Fruit fly (Drosophila melanogaster) whole organism, wandering third instar larva: ENCODE measurements around the gene CG42680.

ENCODE experiments used
- Abd-B ChIP-seq: fragments of >200 bp; optimal IDR thresholded peaks from 2 replicates; lab custom pipeline; 2017; ENCODE audit warnings: missing biosample characterization, missing genetic modification characterization
- CG32264 ChIP-seq: fragments of 200-800 bp; sonication (Bioruptor generic); optimal IDR thresholded peaks from 2 replicates; lab custom pipeline; 2016; ENCODE audit warnings: missing biosample characterization, missing genetic modification characterization
- CG9705 ChIP-seq: fragments of 200-800 bp; sonication (Bioruptor generic); optimal IDR thresholded peaks from 2 replicates; lab custom pipeline; 2018; ENCODE audit warnings: missing biosample characterization, mild to moderate bottlenecking, missing genetic modification characterization
- CrebA ChIP-seq: fragments of 200-800 bp; sonication (Bioruptor generic); optimal IDR thresholded peaks from 2 replicates; lab custom pipeline; 2016; ENCODE audit warnings: missing biosample characterization, mild to moderate bottlenecking, missing genetic modification characterization, borderline replicate concordance
- Dfd ChIP-seq: fragments of >200 bp; optimal IDR thresholded peaks from 2 replicates; lab custom pipeline; 2017; ENCODE audit warnings: missing biosample characterization, missing genetic modification characterization
- Dif ChIP-seq: fragments of 200-275, 200-300 bp; sonication (Bioruptor generic); optimal IDR thresholded peaks from 2 replicates; lab custom pipeline; 2018; ENCODE audit warnings: missing biosample characterization, missing genetic modification characterization; ENCODE audit not compliant: partially characterized antibody
- GATAd ChIP-seq: sonication (Bioruptor generic); optimal IDR thresholded peaks from 2 replicates; lab custom pipeline; 2016; ENCODE audit warnings: missing biosample characterization, missing genetic modification characterization
- HLH106 ChIP-seq: fragments of 200-800 bp; optimal IDR thresholded peaks from 3 replicates; lab custom pipeline; 2019; ENCODE audit warnings: missing biosample characterization, mild to moderate bottlenecking, missing genetic modification characterization, moderate library complexity
- Hnf4 ChIP-seq: fragments of 200-800 bp; sonication (Bioruptor generic); optimal IDR thresholded peaks from 2 replicates; lab custom pipeline; 2016; ENCODE audit warnings: missing biosample characterization, mild to moderate bottlenecking, missing genetic modification characterization
- Hr78 ChIP-seq: fragments of >200 bp; optimal IDR thresholded peaks from 2 replicates; lab custom pipeline; 2017; ENCODE audit warnings: missing biosample characterization, missing genetic modification characterization
- Hr83 ChIP-seq: fragments of 200-300 bp; sonication (Bioruptor generic); optimal IDR thresholded peaks from 2 replicates; lab custom pipeline; 2016; ENCODE audit warnings: missing biosample characterization, mild to moderate bottlenecking, missing genetic modification characterization, moderate library complexity; ENCODE audit not compliant: poor library complexity, severe bottlenecking
- Jra ChIP-seq: sonication (Bioruptor generic); optimal IDR thresholded peaks from 2 replicates; lab custom pipeline; 2016; ENCODE audit warnings: missing biosample characterization, missing genetic modification characterization
- Mio ChIP-seq: sonication (Bioruptor generic); optimal IDR thresholded peaks from 2 replicates; lab custom pipeline; 2016; ENCODE audit warnings: missing biosample characterization, missing genetic modification characterization
- Myc ChIP-seq: fragments of >200 bp; optimal IDR thresholded peaks from 2 replicates; lab custom pipeline; 2017
- N ChIP-seq: fragments of >200 bp; optimal IDR thresholded peaks from 2 replicates; lab custom pipeline; 2018; ENCODE audit warnings: missing biosample characterization, missing external identifiers, missing genetic modification characterization
- OdsH ChIP-seq: fragments of 200-800 bp; sonication (Bioruptor generic); optimal IDR thresholded peaks from 2 replicates; lab custom pipeline; 2016; ENCODE audit warnings: missing biosample characterization, mild to moderate bottlenecking, missing genetic modification characterization
- Rel ChIP-seq, 2 experiments: fragments of 200-800 bp; sonication (Bioruptor generic) in 1 of 2; optimal IDR thresholded peaks; 2 replicates in 1 of 2; 3 replicates in 1 of 2; lab custom pipeline; 2016 to 2019; ENCODE audit warnings: mild to moderate bottlenecking in 2 of 2, missing biosample characterization in 2 of 2, missing genetic modification characterization in 2 of 2, moderate library complexity in 1 of 2
- Sp1 ChIP-seq: fragments of 200-800 bp; sonication (Bioruptor generic); optimal IDR thresholded peaks from 3 replicates; lab custom pipeline; 2019; ENCODE audit warnings: missing biosample characterization, mild to moderate bottlenecking, missing genetic modification characterization, moderate library complexity
- Vsx2 ChIP-seq: fragments of 200-300, 225-300 bp; sonication (Bioruptor generic); optimal IDR thresholded peaks from 2 replicates; lab custom pipeline; 2018; ENCODE audit warnings: missing biosample characterization, missing genetic modification characterization; ENCODE audit not compliant: partially characterized antibody
- br ChIP-seq: fragments of 200-800 bp; sonication (Bioruptor generic); optimal IDR thresholded peaks from 2 replicates; lab custom pipeline; 2016; ENCODE audit warnings: missing biosample characterization, missing genetic modification characterization
- brk ChIP-seq: fragments of 200-800 bp; sonication (Bioruptor generic); optimal IDR thresholded peaks from 2 replicates; lab custom pipeline; 2016; ENCODE audit warnings: missing biosample characterization, mild to moderate bottlenecking, missing genetic modification characterization
- dl ChIP-seq, 2 experiments: fragments of 175-275, 200-275 bp in 1 of 2; fragments of 200-275 bp in 1 of 2; sonication (Bioruptor generic); optimal IDR thresholded peaks; lab custom pipeline; 2018; ENCODE audit warnings: mild to moderate bottlenecking in 2 of 2, missing biosample characterization in 2 of 2, missing genetic modification characterization in 2 of 2, moderate library complexity in 2 of 2; ENCODE audit not compliant: partially characterized antibody in 2 of 2, insufficient read depth in 1 of 2
- dmrt93B ChIP-seq: fragments of 200-800 bp; sonication (Bioruptor generic); optimal IDR thresholded peaks from 2 replicates; lab custom pipeline; 2018; ENCODE audit warnings: missing biosample characterization, mild to moderate bottlenecking, missing genetic modification characterization
- dsf ChIP-seq: sonication (Bioruptor generic); optimal IDR thresholded peaks from 2 replicates; lab custom pipeline; 2016; ENCODE audit warnings: missing biosample characterization, missing genetic modification characterization, borderline replicate concordance
- ey ChIP-seq: fragments of 200-800 bp; sonication (Bioruptor generic); optimal IDR thresholded peaks from 2 replicates; lab custom pipeline; 2016; ENCODE audit warnings: missing biosample characterization, missing genetic modification characterization
- foxo ChIP-seq, 2 experiments: fragments of 200-800 bp; sonication (Bioruptor generic); optimal IDR thresholded peaks; 2 replicates in 1 of 2; 3 replicates in 1 of 2; lab custom pipeline; 2016 to 2017; ENCODE audit warnings: missing biosample characterization in 2 of 2, missing genetic modification characterization in 2 of 2
- fru ChIP-seq: fragments of 200-800 bp; sonication (Bioruptor generic); optimal IDR thresholded peaks from 3 replicates; lab custom pipeline; 2016; ENCODE audit warnings: missing biosample characterization, mild to moderate bottlenecking, missing genetic modification characterization
- h ChIP-seq: fragments of 200-800 bp; sonication (Bioruptor generic); optimal IDR thresholded peaks from 3 replicates; lab custom pipeline; 2016; ENCODE audit warnings: missing biosample characterization, mild to moderate bottlenecking, missing genetic modification characterization
- jim ChIP-seq: fragments of 175-275, 200-325 bp; sonication (Bioruptor generic); optimal IDR thresholded peaks from 2 replicates; lab custom pipeline; 2016; ENCODE audit warnings: missing biosample characterization, mild to moderate bottlenecking, missing genetic modification characterization
- lola ChIP-seq: fragments of >200 bp; optimal IDR thresholded peaks from 2 replicates; lab custom pipeline; 2017; ENCODE audit warnings: missing biosample characterization, missing genetic modification characterization
- pan ChIP-seq: fragments of >200 bp; optimal IDR thresholded peaks from 2 replicates; lab custom pipeline; 2017
- psq ChIP-seq: fragments of 200-800 bp; sonication (Bioruptor generic); optimal IDR thresholded peaks from 3 replicates; lab custom pipeline; 2017; ENCODE audit warnings: missing biosample characterization, mild to moderate bottlenecking, missing genetic modification characterization, moderate library complexity
- rgr ChIP-seq: fragments of 200-800 bp; sonication (Bioruptor generic); optimal IDR thresholded peaks from 3 replicates; lab custom pipeline; 2016; ENCODE audit warnings: missing biosample characterization, mild to moderate bottlenecking, missing genetic modification characterization
- sage ChIP-seq: fragments of 200-800 bp; sonication (Bioruptor generic); optimal IDR thresholded peaks from 2 replicates; lab custom pipeline; 2016; ENCODE audit warnings: missing biosample characterization, mild to moderate bottlenecking, missing genetic modification characterization
- sv ChIP-seq: fragments of 200-800 bp; sonication (Bioruptor generic); optimal IDR thresholded peaks from 3 replicates; lab custom pipeline; 2016; ENCODE audit warnings: missing biosample characterization, missing genetic modification characterization
- tai ChIP-seq: sonication (Bioruptor generic); optimal IDR thresholded peaks from 2 replicates; lab custom pipeline; 2016; ENCODE audit warnings: missing biosample characterization, missing genetic modification characterization
- usp ChIP-seq: fragments of >200 bp; optimal IDR thresholded peaks from 2 replicates; lab custom pipeline; 2017; ENCODE audit warnings: missing biosample characterization, missing genetic modification characterization
- woc ChIP-seq: sonication (Bioruptor generic); optimal IDR thresholded peaks from 2 replicates; lab custom pipeline; 2016; ENCODE audit warnings: missing biosample characterization, mild to moderate bottlenecking, missing genetic modification characterization

The CG42680 gene

DNA sequence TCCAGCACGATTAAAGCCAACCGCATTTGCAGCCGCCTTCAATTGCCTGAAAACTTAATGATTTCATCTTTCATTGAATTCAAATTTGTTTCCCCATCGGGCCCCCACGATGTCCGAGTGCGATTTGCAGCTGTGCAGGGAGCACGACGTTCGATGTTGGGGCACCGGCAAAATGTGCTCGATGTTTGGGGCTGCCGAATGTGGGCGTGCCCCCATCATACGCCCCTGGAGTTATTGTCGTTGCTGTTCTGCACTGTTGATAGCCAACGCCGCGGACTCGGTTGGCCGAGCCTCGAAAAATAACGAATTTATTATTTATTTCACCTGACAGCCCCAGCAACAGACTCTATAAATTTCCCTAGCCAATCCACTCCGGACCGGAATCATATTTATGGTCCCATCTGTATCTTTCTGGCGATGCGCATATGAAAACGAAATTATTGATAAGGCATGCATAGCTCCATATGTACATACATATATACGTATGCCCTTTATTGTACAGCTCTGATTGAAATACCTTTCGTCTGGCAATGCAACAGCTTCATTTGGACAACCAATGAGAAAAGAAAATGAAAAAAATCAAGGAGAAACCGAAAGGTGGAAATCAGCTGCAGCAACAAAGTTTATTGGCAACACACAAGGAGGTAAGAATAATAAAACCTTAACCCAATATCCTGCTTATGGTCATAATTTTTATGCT, 37.2 kb downstream of the CG42680 start:
- TF ChIP-seq rgr (GFP tag; lab: Kevin White, UChicago) (no peak), N (GFP tag; lab: Kevin White, UChicago) (no peak), psq (GFP tag; lab: Kevin White, UChicago) (no peak), usp (GFP tag; lab: Kevin White, UChicago) (no peak), Abd-B (GFP tag; lab: Kevin White, UChicago) (no peak)

DNA sequence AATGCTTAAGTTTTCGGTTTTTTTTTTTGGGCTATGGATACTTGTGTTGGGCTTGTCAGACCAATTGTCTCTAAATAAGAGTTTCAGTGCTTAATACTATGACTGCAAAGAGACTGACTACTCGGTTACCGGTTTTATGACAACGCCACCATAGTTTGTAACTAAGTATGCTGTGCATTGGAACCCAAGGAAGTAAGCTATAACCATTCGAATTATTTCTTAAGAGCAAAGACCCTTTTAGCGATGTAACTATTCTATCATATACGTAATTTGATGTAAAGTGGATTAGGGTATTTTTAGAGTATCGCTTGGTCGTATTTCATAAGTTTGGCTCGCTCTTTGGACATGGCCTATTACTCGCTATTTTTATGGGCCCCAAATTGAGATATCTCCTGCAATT, 39.0 kb downstream of the CG42680 start, which contains the start of gene CG4218:
Gene CG4218 (minus strand): TSS at position 101 of the 400 bp plus-strand sequence.
- no peak for TF ChIP-seq sv (GFP tag; lab: Kevin White, UChicago)

DNA sequence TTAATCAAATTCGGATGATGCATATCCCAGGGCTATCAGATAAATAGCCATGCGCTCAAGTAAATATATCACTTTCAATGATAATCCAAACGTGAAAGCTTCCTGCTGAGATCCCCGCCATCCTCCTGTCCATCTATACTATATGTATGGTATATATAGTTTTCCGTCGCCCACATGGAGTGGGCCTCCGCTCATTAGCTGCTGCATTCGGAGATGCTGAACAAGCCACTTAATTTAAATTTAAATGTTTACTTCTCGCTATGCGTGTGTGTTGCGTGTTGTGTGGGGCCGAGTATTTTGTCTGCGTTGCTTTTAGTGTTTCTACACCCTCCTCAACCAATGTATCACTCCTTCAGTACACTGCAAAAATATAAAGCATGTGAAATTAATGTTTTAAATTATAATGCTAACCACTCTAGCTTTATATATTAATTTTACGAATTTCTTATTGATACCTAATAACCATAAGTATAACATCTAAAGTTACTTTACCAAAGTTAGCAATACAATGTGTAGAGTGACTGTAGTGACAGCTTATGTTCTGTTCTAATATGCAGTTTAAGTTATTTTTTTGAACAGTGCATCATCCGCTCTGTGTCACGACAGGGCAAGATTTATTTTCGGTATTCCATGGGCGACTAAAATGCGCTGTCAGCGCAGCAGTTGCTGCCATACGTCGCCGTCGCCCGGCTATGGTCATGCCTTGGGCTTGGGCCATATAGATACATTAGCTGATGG, 41.2 kb downstream of the CG42680 start:
- TF ChIP-seq CG32264 (GFP tag; lab: Kevin White, UChicago): no peak
- TF ChIP-seq CG9705 (GFP tag; lab: Kevin White, UChicago): peak; percentile 15
- TF ChIP-seq Dif (GFP tag; lab: Kevin White, UChicago): no peak
- TF ChIP-seq psq (GFP tag; lab: Kevin White, UChicago): peak; percentile 55
- TF ChIP-seq OdsH: peak; percentile 70
- TF ChIP-seq ey (GFP tag; lab: Kevin White, UChicago): peak; percentile 67
- no peak for TF ChIP-seq Hr83 (GFP tag; lab: Kevin White, UChicago)
- TF ChIP-seq Jra (GFP tag; lab: Kevin White, UChicago): peak; percentile 10
- TF ChIP-seq brk (GFP tag; lab: Kevin White, UChicago): peak; percentile 27
- TF ChIP-seq rgr (GFP tag; lab: Kevin White, UChicago): peak; percentile 56
- TF ChIP-seq GATAd (GFP tag; lab: Kevin White, UChicago): no peak
- TF ChIP-seq HLH106 (tag; lab: Kevin White, UChicago): peak; percentile 66
- TF ChIP-seq lola: no peak
- TF ChIP-seq usp (GFP tag; lab: Kevin White, UChicago): no peak
- no peak for TF ChIP-seq N (GFP tag; lab: Kevin White, UChicago)
- TF ChIP-seq Rel (GFP tag; optimal IDR thresholded peaks at IDR 0.05; lab: Kevin White, UChicago): no peak
- no peak for TF ChIP-seq Rel (tag; optimal IDR thresholded peaks at IDR 0.05; lab: Kevin White, UChicago)
- no peak for TF ChIP-seq sage (GFP tag; lab: Kevin White, UChicago)
- TF ChIP-seq Abd-B (GFP tag; lab: Kevin White, UChicago): no peak
- TF ChIP-seq h (GFP tag; lab: Kevin White, UChicago): peak; percentile 75
- TF ChIP-seq Vsx2: no peak
- peak in 1 of 2 experiments; percentile 66 for TF ChIP-seq foxo (GFP tag; optimal IDR thresholded peaks at IDR 0.05; lab: Kevin White, UChicago)
- no peak for TF ChIP-seq pan (lab: Kevin White, UChicago)
- TF ChIP-seq dmrt93B (GFP tag; lab: Kevin White, UChicago): no peak
- TF ChIP-seq Hnf4: peak; percentile 64
- TF ChIP-seq CrebA: no peak
- no peak for TF ChIP-seq Hr78
- peak; percentile 59 for TF ChIP-seq Sp1 (GFP tag; lab: Kevin White, UChicago)
- TF ChIP-seq fru: peak; percentile 68
- TF ChIP-seq sv (GFP tag; lab: Kevin White, UChicago): peak; percentile 45
- no peak for TF ChIP-seq Myc
- no peak for TF ChIP-seq Dfd
- TF ChIP-seq Mio (GFP tag; lab: Kevin White, UChicago): no peak
- TF ChIP-seq jim (GFP tag; lab: Kevin White, UChicago): no peak
- TF ChIP-seq tai (GFP tag; lab: Kevin White, UChicago): peak; percentile 24
- no peak for TF ChIP-seq dsf (GFP tag; lab: Kevin White, UChicago)
- TF ChIP-seq br: peak; percentile 51
- TF ChIP-seq woc: peak; percentile 47
- no peak for TF ChIP-seq dl (GFP tag; optimal IDR thresholded peaks at IDR 0.05; lab: Kevin White, UChicago; ENCODE audit: insufficient read depth in 1 of 2, partially characterized antibody in 2 of 2)
- TF ChIP-seq, all 38 proteins: peak for 17
